Fruit fly (Drosophila melanogaster) whole organism, embryonic: ENCODE measurements around the gene CG14054.

Experiments
- Antp ChIP-seq: fragments of 200-800 bp; sonication (Bioruptor generic); optimal IDR thresholded peaks from 3 replicates; lab custom pipeline; 2016; ENCODE audit warnings: missing biosample characterization, missing genetic modification characterization
- B-H1 ChIP-seq: fragments of 200-800 bp; sonication (Bioruptor generic); IDR thresholded peaks from 3 replicates; pipeline ENCODE4 v1.3.6; 2022; ENCODE audit warnings: missing biosample characterization, missing genetic modification characterization
- CG10565 ChIP-seq: fragments of 200-800 bp; sonication (Bioruptor generic); optimal IDR thresholded peaks from 3 replicates; lab custom pipeline; 2016; ENCODE audit warnings: missing biosample characterization, mild to moderate bottlenecking, missing genetic modification characterization
- CG11085 ChIP-seq: fragments of 200-800 bp; sonication (Bioruptor generic); IDR thresholded peaks from 2 replicates; pipeline ENCODE4 v1.3.6; 2022; ENCODE audit warnings: missing biosample characterization, missing genetic modification characterization
- CG11695 ChIP-seq: fragments of 200-800 bp; sonication (Bioruptor generic); IDR thresholded peaks from 3 replicates; pipeline ENCODE4 v1.3.6; 2022; ENCODE audit warnings: missing biosample characterization, missing genetic modification characterization
- CG13894 ChIP-seq: fragments of 200-800 bp; sonication (Bioruptor generic); optimal IDR thresholded peaks from 3 replicates; lab custom pipeline; 2018; ENCODE audit warnings: missing biosample characterization, mild to moderate bottlenecking, missing genetic modification characterization, moderate library complexity
- CG15601 ChIP-seq: fragments of 200-800 bp; sonication (Bioruptor generic); optimal IDR thresholded peaks from 3 replicates; lab custom pipeline; 2019; ENCODE audit warnings: missing biosample characterization, mild to moderate bottlenecking, missing genetic modification characterization, moderate library complexity
- CG30431 ChIP-seq: fragments of 200-800 bp; sonication (Bioruptor generic); optimal IDR thresholded peaks from 2 replicates; lab custom pipeline; 2017; ENCODE audit warnings: missing biosample characterization, missing genetic modification characterization
- CG3163 ChIP-seq: fragments of 200-800 bp; sonication (Bioruptor generic); optimal IDR thresholded peaks from 3 replicates; lab custom pipeline; 2016; ENCODE audit warnings: missing biosample characterization, missing genetic modification characterization
- CG3407 ChIP-seq: fragments of 200-800 bp; sonication (Bioruptor generic); optimal IDR thresholded peaks from 2 replicates; lab custom pipeline; 2018; ENCODE audit warnings: missing biosample characterization, mild to moderate bottlenecking, missing genetic modification characterization
- CG34376 ChIP-seq: fragments of 200-800 bp; sonication (Bioruptor generic); optimal IDR thresholded peaks from 2 replicates; lab custom pipeline; 2018; ENCODE audit warnings: missing biosample characterization, mild to moderate bottlenecking, missing genetic modification characterization
- CG4730 ChIP-seq: fragments of 200-800 bp; sonication (Bioruptor generic); IDR thresholded peaks from 2 replicates; pipeline ENCODE4 v1.3.6; 2022; ENCODE audit warnings: missing biosample characterization, missing genetic modification characterization
- CG6813 ChIP-seq: fragments of 200-800 bp; sonication (Bioruptor generic); optimal IDR thresholded peaks from 2 replicates; lab custom pipeline; 2017; ENCODE audit warnings: missing biosample characterization, missing genetic modification characterization, mild to moderate bottlenecking, moderate library complexity, missing genetic modification reagents
- Doc2 ChIP-seq: fragments of 200-800 bp; sonication (Bioruptor generic); IDR thresholded peaks from 2 replicates; pipeline ENCODE4 v1.3.6; 2022; ENCODE audit warnings: missing biosample characterization, missing genetic modification characterization
- Hey ChIP-seq: fragments of 200-800 bp; sonication (Bioruptor generic); optimal IDR thresholded peaks from 3 replicates; lab custom pipeline; 2018; ENCODE audit warnings: missing biosample characterization, mild to moderate bottlenecking, missing genetic modification characterization
- Hmr ChIP-seq: fragments of 200-800 bp; sonication (Bioruptor generic); optimal IDR thresholded peaks from 3 replicates; lab custom pipeline; 2017; ENCODE audit warnings: mild to moderate bottlenecking, missing biosample characterization, missing genetic modification reagents, missing genetic modification characterization
- Hr39 ChIP-seq: fragments of >200 bp; optimal IDR thresholded peaks from 2 replicates; lab custom pipeline; 2017
- Lhr ChIP-seq: fragments of 200-800 bp; sonication (Bioruptor generic); optimal IDR thresholded peaks from 3 replicates; lab custom pipeline; 2017; ENCODE audit warnings: mild to moderate bottlenecking, missing biosample characterization, missing genetic modification reagents, missing genetic modification characterization
- Max ChIP-seq: fragments of 200-800 bp; sonication (Bioruptor generic); optimal IDR thresholded peaks from 2 replicates; lab custom pipeline; 2016; ENCODE audit warnings: missing biosample characterization, mild to moderate bottlenecking, missing genetic modification characterization
- Med ChIP-seq: fragments of 200-800 bp; sonication (Bioruptor generic); peaks from one replicate; lab custom pipeline; 2016; ENCODE audit warnings: missing biosample characterization, missing genetic modification characterization, mild to moderate bottlenecking, inconsistent platforms, moderate library complexity
- Neu2 ChIP-seq: fragments of 200-800 bp; sonication (Bioruptor generic); optimal IDR thresholded peaks from 3 replicates; lab custom pipeline; 2016; ENCODE audit warnings: missing biosample characterization, missing genetic modification characterization, borderline replicate concordance
- Pdp1 ChIP-seq, 2 experiments: fragments of 200-800 bp; sonication (Bioruptor generic); optimal IDR thresholded peaks; 3 replicates each; lab custom pipeline; 2016; ENCODE audit warnings: missing biosample characterization in 2 of 2, missing genetic modification characterization in 2 of 2, mild to moderate bottlenecking in 1 of 2, moderate library complexity in 1 of 2
- Sry-δ ChIP-seq: fragments of 200-800 bp; sonication (Bioruptor generic); optimal IDR thresholded peaks from 2 replicates; lab custom pipeline; 2016; ENCODE audit warnings: missing biosample characterization, missing genetic modification characterization
- Trl ChIP-seq, 3 experiments: fragments of >200 bp in 2 of 3; fragments of 200-800 bp in 1 of 3; sonication (Bioruptor generic) in 1 of 3; optimal IDR thresholded peaks; 2 replicates in 1 of 3; 3 replicates in 2 of 3; lab custom pipeline; 2016 to 2017; ENCODE audit warnings: missing biosample characterization in 1 of 3, missing genetic modification characterization in 1 of 3
- YL-1 ChIP-seq: fragments of 200-800 bp; sonication (Bioruptor generic); optimal IDR thresholded peaks from 3 replicates; lab custom pipeline; 2017; ENCODE audit warnings: missing biosample characterization, mild to moderate bottlenecking, missing genetic modification characterization
- amos ChIP-seq: fragments of 200-800 bp; sonication (Bioruptor generic); IDR thresholded peaks from 2 replicates; pipeline ENCODE4 v1.3.6; 2022; ENCODE audit warnings: missing biosample characterization, missing genetic modification characterization; ENCODE audit not compliant: partially characterized antibody
- cg ChIP-seq: fragments of 200-800 bp; sonication (Bioruptor generic); optimal IDR thresholded peaks from 3 replicates; lab custom pipeline; 2019; ENCODE audit warnings: missing biosample characterization, mild to moderate bottlenecking, missing genetic modification characterization, moderate library complexity
- crc ChIP-seq: fragments of 200-800 bp; sonication (Bioruptor generic); optimal IDR thresholded peaks from 2 replicates; lab custom pipeline; 2016; ENCODE audit warnings: missing biosample characterization, missing genetic modification characterization
- cwo ChIP-seq: fragments of 200-800 bp; sonication (Bioruptor generic); optimal IDR thresholded peaks from 3 replicates; lab custom pipeline; 2017; ENCODE audit warnings: missing biosample characterization, missing genetic modification characterization, mild to moderate bottlenecking, moderate library complexity, missing genetic modification reagents
- dmrt11E ChIP-seq: fragments of 200-800 bp; sonication (Bioruptor generic); optimal IDR thresholded peaks from 3 replicates; lab custom pipeline; 2018; ENCODE audit warnings: missing biosample characterization, mild to moderate bottlenecking, missing genetic modification characterization, moderate library complexity
- exex ChIP-seq: fragments of 200-800 bp; sonication (Bioruptor generic); optimal IDR thresholded peaks from 4 replicates; lab custom pipeline; 2018; ENCODE audit warnings: missing biosample characterization, mild to moderate bottlenecking, missing genetic modification characterization, moderate library complexity
- grn ChIP-seq: fragments of 200-800 bp; sonication (Bioruptor generic); optimal IDR thresholded peaks from 3 replicates; lab custom pipeline; 2017; ENCODE audit warnings: missing biosample characterization, missing genetic modification characterization
- gsb ChIP-seq: fragments of 200-800 bp; sonication (Bioruptor generic); IDR thresholded peaks from 2 replicates; pipeline ENCODE4 v1.3.6; 2022; ENCODE audit warnings: missing biosample characterization, missing genetic modification characterization
- kay ChIP-seq: fragments of 200-800 bp; sonication (Bioruptor generic); optimal IDR thresholded peaks from 2 replicates; lab custom pipeline; 2016; ENCODE audit warnings: missing biosample characterization, missing genetic modification characterization
- kni ChIP-seq: fragments of 200-800 bp; sonication (Bioruptor generic); optimal IDR thresholded peaks from 3 replicates; lab custom pipeline; 2017; ENCODE audit warnings: mild to moderate bottlenecking, missing biosample characterization, missing genetic modification reagents, missing genetic modification characterization
- lab ChIP-seq: fragments of 200-800 bp; sonication (Bioruptor generic); optimal IDR thresholded peaks from 3 replicates; lab custom pipeline; 2017; ENCODE audit warnings: missing biosample characterization, missing genetic modification characterization, mild to moderate bottlenecking, moderate library complexity, missing genetic modification reagents
- mirr ChIP-seq: fragments of 200-800 bp; sonication (Bioruptor generic); optimal IDR thresholded peaks from 3 replicates; lab custom pipeline; 2018; ENCODE audit warnings: missing biosample characterization, mild to moderate bottlenecking, missing genetic modification characterization
- mld ChIP-seq: fragments of 200-800 bp; sonication (Bioruptor generic); IDR thresholded peaks from 3 replicates; pipeline ENCODE4 v1.3.6; 2022; ENCODE audit warnings: missing biosample characterization, missing genetic modification characterization; ENCODE audit not compliant: partially characterized antibody
- oc ChIP-seq: fragments of 200-800 bp; sonication (Bioruptor generic); optimal IDR thresholded peaks from 2 replicates; lab custom pipeline; 2018; ENCODE audit warnings: missing biosample characterization, mild to moderate bottlenecking, missing genetic modification characterization, moderate library complexity
- onecut ChIP-seq: fragments of 200-800 bp; sonication (Bioruptor generic); IDR thresholded peaks from 2 replicates; pipeline ENCODE4 v1.3.6; 2022; ENCODE audit warnings: missing biosample characterization, missing genetic modification characterization
- prd ChIP-seq, 3 experiments: fragments of >200 bp in 2 of 3; fragments of 200-800 bp in 1 of 3; sonication (Bioruptor generic) in 1 of 3; optimal IDR thresholded peaks in 2 of 3; IDR thresholded peaks in 1 of 3; 2 replicates in 2 of 3; 3 replicates in 1 of 3; pipeline versions ENCODE4 v1.3.6 to Lab custom; 2017 to 2022; ENCODE audit warnings: missing biosample characterization in 1 of 3, missing genetic modification characterization in 1 of 3
- pzg ChIP-seq: fragments of 200-800 bp; sonication (Bioruptor generic); optimal IDR thresholded peaks from 3 replicates; lab custom pipeline; 2018; ENCODE audit warnings: missing biosample characterization, mild to moderate bottlenecking, missing genetic modification characterization, moderate library complexity
- vfl ChIP-seq: fragments of 200-800 bp; sonication (Bioruptor generic); optimal IDR thresholded peaks from 2 replicates; lab custom pipeline; 2016; ENCODE audit warnings: missing biosample characterization, missing genetic modification characterization
- yki ChIP-seq: fragments of >200 bp; optimal IDR thresholded peaks from 3 replicates; lab custom pipeline; 2018
- zfh1 ChIP-seq: fragments of 200-800 bp; sonication (Bioruptor generic); IDR thresholded peaks from 3 replicates; pipeline ENCODE4 v1.3.6; 2022; ENCODE audit warnings: missing biosample characterization, missing genetic modification characterization
- zfh2 ChIP-seq: fragments of 200-800 bp; sonication (Bioruptor generic); optimal IDR thresholded peaks from 2 replicates; lab custom pipeline; 2016; ENCODE audit warnings: missing biosample characterization, missing genetic modification characterization

The CG14054 gene

DNA sequence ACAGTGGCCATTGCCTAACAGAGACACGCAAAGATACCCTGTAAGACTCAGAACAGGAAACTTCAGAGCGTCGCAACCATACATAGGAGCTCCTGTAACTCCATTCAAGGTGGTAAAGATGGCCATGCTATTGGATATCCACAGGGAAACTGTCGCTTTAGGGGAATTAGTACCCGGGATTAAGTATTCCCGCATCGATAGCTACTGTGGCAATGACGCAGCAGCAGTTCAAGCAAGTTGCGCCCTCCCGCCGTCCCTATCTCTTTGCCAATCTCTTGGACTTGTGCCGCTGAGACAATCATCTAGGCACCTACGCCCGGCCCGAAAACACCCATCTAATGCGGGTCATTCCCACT, 4.5 kb upstream of the CG14054 start (continued):
- TF ChIP-seq amos (GFP tag; lab: Robert Waterston, UW), result no peak
- peak; percentile 25; the same call in 1 of the 2 replicates for TF ChIP-seq onecut
- peak; percentile 14; the same call in 1 of the 2 replicates for TF ChIP-seq Doc2
- peak; percentile 50; the same call in 1 of the 2 replicates for TF ChIP-seq gsb (GFP tag; lab: Robert Waterston, UW)
- TF ChIP-seq yki (lab: Kevin White, UChicago), result no peak
- peak; percentile 51 for TF ChIP-seq CG4730 (GFP tag; lab: Robert Waterston, UW)
- no peak for TF ChIP-seq oc (tag; lab: Kevin White, UChicago)
- peak; percentile 98 for TF ChIP-seq kay (GFP tag; lab: Kevin White, UChicago)
- no peak for TF ChIP-seq cg (GFP tag; lab: Kevin White, UChicago)
- peak; percentile 16 for TF ChIP-seq CG30431
- no peak for TF ChIP-seq CG6813
- TF ChIP-seq CG11695 (GFP tag; lab: Robert Waterston, UW), result peak; percentile 81
- no peak for TF ChIP-seq vfl
- TF ChIP-seq zfh1, result peak; percentile 74; the same call in 2 of the 3 replicates
- peak; percentile 47; the same call in 2 of the 3 replicates for TF ChIP-seq B-H1 (GFP tag; lab: Robert Waterston, UW)
- no peak for TF ChIP-seq Lhr
- TF ChIP-seq pzg (GFP tag; lab: Kevin White, UChicago), result no peak
- TF ChIP-seq prd (optimal IDR thresholded peaks at IDR 0.05; lab: Kevin White, UChicago), result no peak
- peak; percentile 72 for TF ChIP-seq prd (GFP tag; IDR thresholded peaks at IDR 0.05; lab: Robert Waterston, UW)
- no peak for TF ChIP-seq CG3407 (GFP tag; lab: Kevin White, UChicago)
- TF ChIP-seq CG15601 (tag; lab: Kevin White, UChicago), result no peak
- TF ChIP-seq CG10565 (GFP tag; lab: Kevin White, UChicago), result no peak
- peak; percentile 32 for TF ChIP-seq mirr (GFP tag; lab: Kevin White, UChicago)
- TF ChIP-seq Neu2 (GFP tag; lab: Kevin White, UChicago), result no peak
- no peak for TF ChIP-seq Hr39 (lab: Kevin White, UChicago)
- TF ChIP-seq zfh2 (GFP tag; lab: Kevin White, UChicago), result peak; percentile 73
- TF ChIP-seq Antp (GFP tag; lab: Kevin White, UChicago), result peak; percentile 81
- TF ChIP-seq crc (GFP tag; lab: Kevin White, UChicago), result peak; percentile 32

DNA sequence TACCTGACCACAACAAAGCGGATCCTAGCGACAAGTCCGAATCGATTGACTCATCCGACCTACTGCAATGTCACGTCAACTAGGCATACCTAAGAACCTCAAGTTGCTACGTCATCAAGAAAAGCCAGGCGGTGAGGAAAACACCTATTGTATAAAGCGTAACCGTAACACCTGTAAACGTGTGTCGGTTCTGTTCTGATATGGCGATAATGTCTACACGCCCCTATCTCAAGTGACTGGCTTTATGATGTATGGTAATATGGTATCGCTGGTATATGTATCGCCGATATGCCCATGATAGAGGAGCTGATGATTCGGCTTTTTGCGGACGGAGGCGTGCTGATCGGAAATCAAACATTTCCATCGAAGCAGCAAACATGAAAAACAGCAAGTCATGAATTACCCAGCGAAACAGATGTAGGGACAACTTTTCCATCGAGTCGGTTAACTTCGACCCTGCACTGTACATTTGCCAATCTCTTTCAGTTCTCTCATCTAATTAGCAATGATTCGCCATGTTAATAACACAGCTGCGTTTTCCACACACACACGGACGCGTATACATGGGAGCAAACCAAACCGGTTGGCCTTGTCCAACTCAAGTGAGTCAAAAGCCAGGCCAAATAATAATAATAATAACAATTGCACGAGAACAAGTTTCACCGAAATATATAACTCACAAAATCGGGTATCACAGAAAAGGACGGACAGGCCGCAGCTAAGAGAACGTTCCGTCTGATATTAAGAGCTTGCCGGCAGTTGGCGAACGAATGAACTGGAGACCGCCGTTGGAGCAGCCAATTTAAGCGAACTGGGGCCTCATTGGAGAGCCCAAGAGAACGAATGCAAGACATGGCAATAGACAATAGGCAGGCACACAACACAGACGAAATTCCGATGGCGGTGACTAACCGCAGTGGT, 3.9 kb upstream of the CG14054 start:
- TF ChIP-seq cwo (GFP tag; lab: Kevin White, UChicago), result peak; percentile 34
- TF ChIP-seq cg (GFP tag; lab: Kevin White, UChicago), result peak; percentile 11
- TF ChIP-seq YL-1 (GFP tag; lab: Kevin White, UChicago), result no peak
- peak in 1 of 2 experiments; percentile 71 for TF ChIP-seq Pdp1 (GFP tag; optimal IDR thresholded peaks at IDR 0.05; lab: Kevin White, UChicago)
- TF ChIP-seq Neu2 (GFP tag; lab: Kevin White, UChicago), result no peak
- peak; percentile 78 for TF ChIP-seq CG3163 (GFP tag; lab: Kevin White, UChicago)
- peak; percentile 40 for TF ChIP-seq lab (GFP tag; lab: Kevin White, UChicago)
- TF ChIP-seq Sry-δ (GFP tag; lab: Kevin White, UChicago), result no peak
- no peak for TF ChIP-seq Max (GFP tag; lab: Kevin White, UChicago)
- TF ChIP-seq Hmr, result no peak
- no peak for TF ChIP-seq CG11085 (GFP tag; lab: Robert Waterston, UW)
- peak; percentile 43 for TF ChIP-seq mirr (GFP tag; lab: Kevin White, UChicago)
- TF ChIP-seq kni, result peak; percentile 53
- TF ChIP-seq exex (tag; lab: Kevin White, UChicago), result peak; percentile 28
- no peak for TF ChIP-seq dmrt11E (tag; lab: Kevin White, UChicago)
- TF ChIP-seq CG34376, result peak; percentile 37
- no peak for TF ChIP-seq mld (GFP tag; lab: Robert Waterston, UW)
- peak; percentile 63 for TF ChIP-seq grn (GFP tag; lab: Kevin White, UChicago)
- 0 out of 2 replicates have a peak, but pooled peaks have one; percentile 6 for TF ChIP-seq amos (GFP tag; lab: Robert Waterston, UW)
- TF ChIP-seq Hey (tag; lab: Kevin White, UChicago), result peak; percentile 6
- TF ChIP-seq Trl (optimal IDR thresholded peaks at IDR 0.05; lab: Kevin White, UChicago), result peak; percentile 12 to 54
- no peak for TF ChIP-seq Trl (GFP tag; optimal IDR thresholded peaks at IDR 0.05; lab: Kevin White, UChicago)
- peak; percentile 9 for TF ChIP-seq Med
- TF ChIP-seq CG13894, result peak; percentile 42
